Fruit fly (Drosophila melanogaster) whole organism, adult: ENCODE measurements around the gene CheB38c.

Source experiments
- ovo ChIP-seq: fragments of 200-800 bp; sonication (Bioruptor generic); optimal IDR thresholded peaks from 2 replicates; lab custom pipeline; 2016; ENCODE audit warnings: missing biosample characterization, missing genetic modification characterization
- tj ChIP-seq: fragments of 200-800 bp; sonication (Bioruptor generic); optimal IDR thresholded peaks from 3 replicates; lab custom pipeline; 2017; ENCODE audit warnings: missing biosample characterization, mild to moderate bottlenecking, missing genetic modification characterization, moderate library complexity
- toe ChIP-seq: fragments of 200-800 bp; sonication (Bioruptor generic); optimal IDR thresholded peaks from 2 replicates; lab custom pipeline; 2016; ENCODE audit warnings: missing biosample characterization, missing genetic modification characterization

dm6 chr2L:20825265-20825664 lies 4.6 kb upstream of the CheB38c start:
- no peak for TF ChIP-seq tj (GFP tag; lab: Kevin White, UChicago)
- TF ChIP-seq ovo (GFP tag; lab: Kevin White, UChicago), result no peak
- TF ChIP-seq toe, result no peak
